Worm (Caenorhabditis elegans): ENCODE results near the gene ipla-3.

ipla-3 gene

DNA sequence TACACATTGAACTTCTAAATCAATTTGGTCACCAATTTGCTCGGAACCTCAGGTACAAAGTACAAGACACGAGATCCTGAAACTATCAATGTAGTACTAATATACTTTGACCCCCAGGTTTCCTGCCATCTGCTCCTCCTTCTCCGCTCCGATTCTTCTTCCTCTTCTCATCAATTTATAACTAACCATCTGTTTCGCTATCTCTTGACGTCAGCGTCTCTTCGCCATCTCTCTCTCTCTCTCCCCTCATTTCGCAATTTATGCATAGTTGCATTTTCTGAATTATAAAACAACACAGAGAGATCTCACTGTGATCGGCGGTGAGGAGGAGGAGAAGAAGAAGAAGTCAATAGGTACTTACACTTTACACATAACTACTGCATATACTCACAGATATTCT is 17.3 kb downstream of the ipla-3 start (continued):
- no peak for TF ChIP-seq ztf-11 (tag; optimal IDR thresholded peaks at IDR 0.05)
- TF ChIP-seq F16B12.6 (tag; optimal IDR thresholded peaks at IDR 0.05): no peak
- peak; percentile 32 for TF ChIP-seq nhr-47 (tag; optimal IDR thresholded peaks at IDR 0.05)
- TF ChIP-seq ceh-8 (GFP tag; optimal IDR thresholded peaks at IDR 0.05): no peak
- TF ChIP-seq elt-3 (tag; optimal IDR thresholded peaks at IDR 0.05): no peak
- TF ChIP-seq nhr-11 (tag; optimal IDR thresholded peaks at IDR 0.05): no peak
- TF ChIP-seq snu-23 (GFP tag; optimal IDR thresholded peaks at IDR 0.05): peak; percentile 66
- TF ChIP-seq alr-1 (tag; optimal IDR thresholded peaks at IDR 0.05; ENCODE audit: borderline replicate concordance): no peak
- TF ChIP-seq egl-13 (tag; optimal IDR thresholded peaks at IDR 0.05): peak; percentile 18
- peak; percentile 14 for TF ChIP-seq fkh-4 (tag; optimal IDR thresholded peaks at IDR 0.05; ENCODE audit: borderline replicate concordance)
- no peak for TF ChIP-seq egl-27 (tag; optimal IDR thresholded peaks at IDR 0.05)
- TF ChIP-seq nhr-28 (tag; optimal IDR thresholded peaks at IDR 0.05): no peak
- TF ChIP-seq nhr-20 (tag; optimal IDR thresholded peaks at IDR 0.05): peak; percentile 30
- TF ChIP-seq lsy-2 (tag; optimal IDR thresholded peaks at IDR 0.05): peak; percentile 16 to 64
- no peak for TF ChIP-seq mab-9 (GFP tag; IDR thresholded peaks at IDR 0.05)
- TF ChIP-seq fos-1 (tag; optimal IDR thresholded peaks at IDR 0.05): no peak
- no peak for TF ChIP-seq ceh-88 (GFP tag; IDR thresholded peaks at IDR 0.05)
- TF ChIP-seq mdl-1 (tag; optimal IDR thresholded peaks at IDR 0.05): peak in 1 of 2 experiments; percentile 49
- no peak for TF ChIP-seq C04F5.9 (tag; optimal IDR thresholded peaks at IDR 0.05)
- TF ChIP-seq pax-3 (tag; optimal IDR thresholded peaks at IDR 0.05): no peak
- no peak for TF ChIP-seq vab-15 (tag; optimal IDR thresholded peaks at IDR 0.05)
- peak; percentile 44 for TF ChIP-seq skn-1 (tag; optimal IDR thresholded peaks at IDR 0.05)
- TF ChIP-seq efl-1 (optimal IDR thresholded peaks at IDR 0.05): peak in 1 of 2 experiments; percentile 17
- peak in 1 of 2 experiments; percentile 80 for TF ChIP-seq efl-1 (GFP tag; optimal IDR thresholded peaks at IDR 0.05 in 1 of 2)
- TF ChIP-seq isw-1 (GFP tag; IDR thresholded peaks at IDR 0.05): no peak
- no peak for TF ChIP-seq ceh-90 (tag; optimal IDR thresholded peaks at IDR 0.05)
- TF ChIP-seq ama-1 (optimal IDR thresholded peaks at IDR 0.05): peak; percentile 23
- TF ChIP-seq nhr-76 (tag; optimal IDR thresholded peaks at IDR 0.05): no peak
- no peak for TF ChIP-seq jun-1 (tag; optimal IDR thresholded peaks at IDR 0.05)
- TF ChIP-seq blmp-1 (tag; optimal IDR thresholded peaks at IDR 0.05): peak; percentile 1
- no peak for TF ChIP-seq C34B4.2 (tag; optimal IDR thresholded peaks at IDR 0.05)
- peak; percentile 4 for TF ChIP-seq aly-2 (tag; optimal IDR thresholded peaks at IDR 0.05)
- TF ChIP-seq unc-30 (tag; optimal IDR thresholded peaks at IDR 0.05): no peak
- peak; percentile 20 for TF ChIP-seq xbp-1 (tag; optimal IDR thresholded peaks at IDR 0.05)
- TF ChIP-seq pqm-1 (tag; optimal IDR thresholded peaks at IDR 0.05): no peak
- peak; percentile 28 for TF ChIP-seq irx-1 (tag; optimal IDR thresholded peaks at IDR 0.05)
- no peak for TF ChIP-seq nhr-90 (tag; optimal IDR thresholded peaks at IDR 0.05; ENCODE audit: poor library complexity)
- no peak for TF ChIP-seq nhr-77 (tag; optimal IDR thresholded peaks at IDR 0.05)
- peak; percentile 24 for TF ChIP-seq nhr-85 (tag)
- TF ChIP-seq lin-14 (GFP tag; optimal IDR thresholded peaks at IDR 0.05): peak; percentile 72
- no peak for TF ChIP-seq sup-37 (GFP tag; optimal IDR thresholded peaks at IDR 0.05)
- no peak for TF ChIP-seq grh-1 (GFP tag; IDR thresholded peaks at IDR 0.05)
- TF ChIP-seq ztf-4 (tag; optimal IDR thresholded peaks at IDR 0.05): peak; percentile 74
- TF ChIP-seq efl-3 (GFP tag; optimal IDR thresholded peaks at IDR 0.05): no peak
- peak; percentile 54 for TF ChIP-seq swsn-7 (tag; optimal IDR thresholded peaks at IDR 0.05)
- no peak for TF ChIP-seq pag-3 (tag; optimal IDR thresholded peaks at IDR 0.05; ENCODE audit: borderline replicate concordance, insufficient read depth)
- peak; percentile 37 for TF ChIP-seq lin-13 (GFP tag; optimal IDR thresholded peaks at IDR 0.05)
- TF ChIP-seq sox-4 (tag; optimal IDR thresholded peaks at IDR 0.05): no peak
- TF ChIP-seq tlp-1 (tag; optimal IDR thresholded peaks at IDR 0.05): no peak
- peak; percentile 78 for TF ChIP-seq nhr-71 (tag; optimal IDR thresholded peaks at IDR 0.05)
- TF ChIP-seq tbx-2 (tag; optimal IDR thresholded peaks at IDR 0.05): peak; percentile 34
- peak; percentile 66 for TF ChIP-seq rnt-1 (tag; optimal IDR thresholded peaks at IDR 0.05)
- TF ChIP-seq lin-15B (tag; optimal IDR thresholded peaks at IDR 0.05): no peak
- TF ChIP-seq zip-4 (GFP tag; optimal IDR thresholded peaks at IDR 0.05): peak; percentile 59
